Worm (Caenorhabditis elegans): Measurements from ENCODE around the gene inx-9.

- TF ChIP-seq unc-39 (tag; optimal IDR thresholded peaks at IDR 0.05), result no peak
- no peak for TF ChIP-seq aly-2 (tag; optimal IDR thresholded peaks at IDR 0.05)
- TF ChIP-seq mdl-1 (tag; optimal IDR thresholded peaks at IDR 0.05), result no peak
- TF ChIP-seq lsy-2 (tag; optimal IDR thresholded peaks at IDR 0.05), result no peak
- TF ChIP-seq lin-39 (tag; optimal IDR thresholded peaks at IDR 0.05), result no peak
- TF ChIP-seq nhr-12 (tag; optimal IDR thresholded peaks at IDR 0.05), result no peak
- TF ChIP-seq snpc-4 (tag; optimal IDR thresholded peaks at IDR 0.05), result no peak
- TF ChIP-seq fos-1 (tag; optimal IDR thresholded peaks at IDR 0.05), result no peak
- TF ChIP-seq elt-3 (tag; optimal IDR thresholded peaks at IDR 0.05), result no peak
These were observed 48.3 kb upstream of the inx-9 start, which contains the start of gene lys-6 for ce11 chrIV:11627847-11628246.

Measured in whole organism, L2 larva.